ENCODE assay signal across 1 fruit fly cellular context in the genomic region with DNA sequence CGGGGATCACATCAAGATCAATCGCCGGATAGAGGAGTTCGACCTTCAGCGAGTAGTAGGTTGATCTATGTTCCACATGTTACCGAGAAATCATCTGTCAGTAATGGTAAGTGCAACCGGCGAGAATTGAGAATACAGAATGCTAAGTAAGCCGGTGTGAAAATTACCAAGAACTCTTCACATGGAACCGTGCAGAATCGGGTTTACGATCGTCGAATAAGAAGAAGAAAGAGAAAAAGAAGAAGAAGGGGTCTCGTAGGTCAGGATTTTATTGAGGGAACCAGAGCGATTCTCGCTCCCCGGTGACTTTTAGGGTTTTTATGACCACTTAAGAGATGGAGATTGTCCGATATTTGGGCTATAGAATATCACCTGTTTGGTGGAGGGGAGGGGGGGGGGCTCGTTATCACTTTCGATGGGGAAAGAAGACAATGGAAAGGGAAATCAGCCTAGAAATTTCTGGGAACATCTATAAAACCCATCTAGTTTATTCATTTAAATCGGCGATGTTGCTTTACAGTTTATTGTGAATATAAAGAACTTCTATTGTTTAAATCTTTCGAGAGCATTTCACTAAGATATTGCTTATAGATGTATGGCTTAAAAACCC.
TF ChIP-seq lines count a peak whose summit lies in the region.

No protein-coding gene starts in this region.

TF ChIP-seq in whole organism, embryonic, 481 proteins besides CTCF, POLR2A, EP300 and RAD21 (continued from another document):
- TF ChIP-seq tll (GFP tag; optimal IDR thresholded peaks at IDR 0.05; lab: Kevin White, UChicago) (peak in 1 of 2 experiments; percentile 18), cad (GFP tag; optimal IDR thresholded peaks at IDR 0.05; lab: Kevin White, UChicago) (peak; percentile 88), Stat92E (GFP tag; optimal IDR thresholded peaks at IDR 0.05; lab: Kevin White, UChicago) (peak in 1 of 3 experiments; percentile 10), vvl (GFP tag; IDR thresholded peaks at IDR 0.05; lab: Robert Waterston, UW) (no peak), prd (optimal IDR thresholded peaks at IDR 0.05; lab: Kevin White, UChicago) (no peak), prd (GFP tag; IDR thresholded peaks at IDR 0.05; lab: Robert Waterston, UW) (peak; percentile 13; the same call in 1 of the 3 replicates), zen (tag; optimal IDR thresholded peaks at IDR 0.05; lab: Kevin White, UChicago) (peak; percentile 55), dan (GFP tag; IDR thresholded peaks at IDR 0.05; lab: Robert Waterston, UW) (no peak), twi (tag; optimal IDR thresholded peaks at IDR 0.05; lab: Kevin White, UChicago) (peak; percentile 34), crol (GFP tag; IDR thresholded peaks at IDR 0.05; lab: Robert Waterston, UW) (peak; percentile 46; the same call in 1 of the 2 replicates), sd (tag; optimal IDR thresholded peaks at IDR 0.05; lab: Kevin White, UChicago) (no peak), CG2120 (GFP tag; optimal IDR thresholded peaks at IDR 0.05; lab: Kevin White, UChicago) (no peak), Dp (GFP tag; optimal IDR thresholded peaks at IDR 0.05; lab: Kevin White, UChicago) (no peak), CG16863 (GFP tag; optimal IDR thresholded peaks at IDR 0.05; lab: Kevin White, UChicago) (no peak), Dll (GFP tag; IDR thresholded peaks at IDR 0.05; lab: Robert Waterston, UW; ENCODE audit: partially characterized antibody) (no peak), en (GFP tag; optimal IDR thresholded peaks at IDR 0.05; lab: Kevin White, UChicago) (no peak), wdn (GFP tag; IDR thresholded peaks at IDR 0.05; lab: Robert Waterston, UW) (no peak), klu (GFP tag; IDR thresholded peaks at IDR 0.05; lab: Robert Waterston, UW) (no peak), E2f2 (GFP tag; IDR thresholded peaks at IDR 0.05; lab: Robert Waterston, UW) (no peak), gcm (GFP tag; optimal IDR thresholded peaks at IDR 0.05; lab: Kevin White, UChicago) (no peak), CG12769 (tag; optimal IDR thresholded peaks at IDR 0.05; lab: Kevin White, UChicago) (no peak), B-H2 (GFP tag; optimal IDR thresholded peaks at IDR 0.05; lab: Kevin White, UChicago) (no peak), CG10321 (GFP tag; IDR thresholded peaks at IDR 0.05; lab: Robert Waterston, UW) (no peak), CG1529 (GFP tag; optimal IDR thresholded peaks at IDR 0.05; lab: Kevin White, UChicago) (no peak), Vsx1 (GFP tag; optimal IDR thresholded peaks at IDR 0.05; lab: Kevin White, UChicago) (no peak), Usf (GFP tag; optimal IDR thresholded peaks at IDR 0.05; lab: Kevin White, UChicago) (no peak)
